Worm (Caenorhabditis elegans) whole organism, young adult: Measurements from ENCODE around the gene E02H4.8.

ENCODE experiments used
- F22D6.2 ChIP-seq: sonication (generic microtip); optimal IDR thresholded peaks from 2 replicates; lab custom pipeline; 2016; ENCODE audit warnings: mild to moderate bottlenecking, missing genetic modification characterization, missing compliant biosample characterization
- F57C9.4 ChIP-seq: sonication (generic microtip); optimal IDR thresholded peaks from 2 replicates; lab custom pipeline; 2017; ENCODE audit warnings: mild to moderate bottlenecking, missing genetic modification characterization, missing compliant biosample characterization
- attf-3 ChIP-seq: fragments of 200-800 bp; sonication (Bioruptor generic); conservative IDR thresholded peaks from 2 replicates; pipeline ENCODE4 v1.3.6; 2022; ENCODE audit warnings: missing genetic modification reagents, missing genetic modification characterization, missing compliant biosample characterization
- ekl-4 ChIP-seq: fragments of 200-800 bp; sonication (Bioruptor generic); IDR thresholded peaks from 2 replicates; pipeline ENCODE4 v1.3.6; 2022; ENCODE audit warnings: missing genetic modification reagents, missing genetic modification characterization, missing compliant biosample characterization
- lin-54 ChIP-seq: fragments of 200-800 bp; sonication (Bioruptor generic); optimal IDR thresholded peaks from 2 replicates; lab custom pipeline; 2018; ENCODE audit warnings: mild to moderate bottlenecking, missing genetic modification characterization, missing compliant biosample characterization
- madf-3 ChIP-seq: fragments of 200-800 bp; sonication (Bioruptor generic); IDR thresholded peaks from 2 replicates; pipeline ENCODE4 v1.3.6; 2022; ENCODE audit warnings: missing genetic modification reagents, missing genetic modification characterization, missing compliant biosample characterization
- mxl-1 ChIP-seq: sonication (generic microtip); optimal IDR thresholded peaks from 2 replicates; lab custom pipeline; 2016; ENCODE audit warnings: missing genetic modification characterization, missing compliant biosample characterization
- repo-1 ChIP-seq: sonication (generic microtip); optimal IDR thresholded peaks from 2 replicates; lab custom pipeline; 2017; ENCODE audit warnings: mild to moderate bottlenecking, missing genetic modification characterization, missing compliant biosample characterization
- unc-62 ChIP-seq: fragments of 150-350 bp; optimal IDR thresholded peaks from 2 replicates; lab custom pipeline; 2014; ENCODE audit warnings: missing biosample characterization, missing genetic modification reagents, missing genetic modification characterization
- xnd-1 ChIP-seq: sonication (generic microtip); optimal IDR thresholded peaks from 2 replicates; lab custom pipeline; 2016; ENCODE audit warnings: missing genotype, missing genetic modification reagents, missing genetic modification characterization, missing compliant biosample characterization

DNA sequence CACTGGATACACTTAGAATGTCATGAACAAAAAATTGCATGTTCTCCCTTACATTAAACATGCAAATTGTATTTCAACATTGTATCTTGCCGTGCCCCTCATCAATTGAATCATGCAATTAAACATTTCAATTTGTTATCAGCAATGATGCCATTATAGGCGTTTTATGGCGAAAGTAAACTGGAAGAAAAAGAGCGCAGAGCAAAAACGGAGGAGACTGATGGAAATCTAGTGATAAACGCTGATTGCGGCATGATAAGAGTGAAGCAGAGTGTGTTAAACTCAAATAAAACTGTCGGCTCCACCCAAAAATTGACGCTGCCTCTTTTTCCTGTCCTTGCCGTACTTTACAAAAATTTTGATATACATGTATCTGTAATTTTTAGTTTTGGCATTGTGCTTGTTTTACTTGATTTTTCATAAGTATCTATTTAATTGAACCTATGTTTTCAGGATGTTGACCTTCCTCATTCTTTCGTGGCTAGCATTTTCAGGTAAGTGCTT, 48.8 kb downstream of the E02H4.8 start, which contains the start of gene K06G5.1:
- TF ChIP-seq attf-3 (GFP tag; lab: Robert Waterston, UW) = no peak
- TF ChIP-seq madf-3 = no peak
- no peak for TF ChIP-seq xnd-1 (tag; lab: Kevin White, UChicago)
- no peak for TF ChIP-seq unc-62 (GFP tag; lab: Kevin White, UChicago)
- TF ChIP-seq ekl-4 = no peak
- TF ChIP-seq F57C9.4 (tag; lab: Kevin White, UChicago) = no peak
- TF ChIP-seq lin-54 = no peak
- no peak for TF ChIP-seq F22D6.2 (tag; lab: Kevin White, UChicago)
- no peak for TF ChIP-seq repo-1
- TF ChIP-seq mxl-1 (tag; lab: Kevin White, UChicago) = no peak
